Fruit fly (Drosophila melanogaster) whole organism, pupa: Measurements from ENCODE around the gene VhaM9.7-b.

Source experiments
- CG10348 ChIP-seq: fragments of 200-800 bp; sonication (Bioruptor generic); IDR thresholded peaks from 2 replicates; pipeline ENCODE4 v1.3.6; 2022; ENCODE audit warnings: missing biosample characterization, missing genetic modification characterization
- CG12605 ChIP-seq: fragments of 200-800 bp; sonication (Bioruptor generic); IDR thresholded peaks from 2 replicates; pipeline ENCODE4 v1.3.6; 2022; ENCODE audit warnings: missing biosample characterization, missing genetic modification characterization
- CG13204 ChIP-seq: fragments of 200-800 bp; sonication (Bioruptor generic); optimal IDR thresholded peaks from 2 replicates; lab custom pipeline; 2018; ENCODE audit warnings: missing biosample characterization, mild to moderate bottlenecking, missing genetic modification characterization, moderate library complexity
- CG14655 ChIP-seq: fragments of 200-800 bp; sonication (Bioruptor generic); optimal IDR thresholded peaks from 3 replicates; lab custom pipeline; 2017; ENCODE audit warnings: mild to moderate bottlenecking, missing biosample characterization, missing genetic modification reagents, missing genetic modification characterization
- CG15710 ChIP-seq: fragments of 200-800 bp; sonication (Bioruptor generic); optimal IDR thresholded peaks from 2 replicates; lab custom pipeline; 2018; ENCODE audit warnings: missing biosample characterization, mild to moderate bottlenecking, missing genetic modification characterization, moderate library complexity
- CG17806 ChIP-seq: fragments of 200-800 bp; sonication (Bioruptor generic); optimal IDR thresholded peaks from 2 replicates; lab custom pipeline; 2018; ENCODE audit warnings: missing biosample characterization, mild to moderate bottlenecking, missing genetic modification characterization, moderate library complexity
- CG32121 ChIP-seq: fragments of 200-800 bp; sonication (Bioruptor generic); IDR thresholded peaks from 2 replicates; pipeline ENCODE4 v1.3.6; 2022; ENCODE audit warnings: missing biosample characterization, missing genetic modification characterization
- CG34367 ChIP-seq: fragments of 200-800 bp; sonication (Bioruptor generic); optimal IDR thresholded peaks from 2 replicates; lab custom pipeline; 2018; ENCODE audit warnings: missing biosample characterization, mild to moderate bottlenecking, missing genetic modification characterization
- CG4496 ChIP-seq: fragments of 200-800 bp; sonication (Bioruptor generic); IDR thresholded peaks from 3 replicates; pipeline ENCODE4 v1.3.6; 2022; ENCODE audit warnings: missing biosample characterization, missing genetic modification characterization
- CG8159 ChIP-seq: fragments of 200-800 bp; sonication (Bioruptor generic); optimal IDR thresholded peaks from 3 replicates; lab custom pipeline; 2018; ENCODE audit warnings: missing biosample characterization, mild to moderate bottlenecking, missing genetic modification characterization, moderate library complexity
- CG8301 ChIP-seq: fragments of 200-800 bp; sonication (Bioruptor generic); optimal IDR thresholded peaks from 2 replicates; lab custom pipeline; 2018; ENCODE audit warnings: missing biosample characterization, mild to moderate bottlenecking, missing genetic modification characterization
- CG9948 ChIP-seq: fragments of 200-800 bp; sonication (Bioruptor generic); optimal IDR thresholded peaks from 2 replicates; lab custom pipeline; 2018; ENCODE audit warnings: missing biosample characterization, mild to moderate bottlenecking, missing genetic modification characterization, moderate library complexity
- D1 ChIP-seq: fragments of 200-800 bp; sonication (Bioruptor generic); optimal IDR thresholded peaks from 2 replicates; lab custom pipeline; 2018; ENCODE audit warnings: missing biosample characterization, mild to moderate bottlenecking, missing genetic modification characterization, moderate library complexity
- EcR ChIP-seq: fragments of 200-800 bp; sonication (Bioruptor generic); optimal IDR thresholded peaks from 3 replicates; lab custom pipeline; 2019; ENCODE audit warnings: missing biosample characterization, missing genetic modification characterization, mild to moderate bottlenecking, moderate library complexity, missing genetic modification reagents
- Ets98B ChIP-seq: fragments of 200-800 bp; sonication (Bioruptor generic); IDR thresholded peaks from 2 replicates; pipeline ENCODE4 v1.3.6; 2022; ENCODE audit warnings: missing biosample characterization, missing genetic modification characterization
- Pif1A ChIP-seq: fragments of 200-800 bp; sonication (Bioruptor generic); optimal IDR thresholded peaks from 3 replicates; lab custom pipeline; 2016; ENCODE audit warnings: missing biosample characterization, missing genetic modification characterization
- Pif1B ChIP-seq: fragments of 200-800 bp; sonication (Bioruptor generic); optimal IDR thresholded peaks from 3 replicates; lab custom pipeline; 2016; ENCODE audit warnings: missing biosample characterization, missing genetic modification characterization
- Snoo ChIP-seq: fragments of 200-800 bp; sonication (Bioruptor generic); optimal IDR thresholded peaks from 3 replicates; lab custom pipeline; 2017; ENCODE audit warnings: missing biosample characterization, mild to moderate bottlenecking, missing genetic modification characterization, inconsistent platforms
- fd96Ca ChIP-seq: fragments of 200-800 bp; sonication (Bioruptor generic); IDR thresholded peaks from 3 replicates; pipeline ENCODE4 v1.3.6; 2022; ENCODE audit warnings: missing biosample characterization, missing genetic modification characterization
- gl ChIP-seq: fragments of 200-800 bp; sonication (Bioruptor generic); optimal IDR thresholded peaks from 2 replicates; lab custom pipeline; 2018; ENCODE audit warnings: missing biosample characterization, mild to moderate bottlenecking, missing genetic modification characterization
- rn ChIP-seq: fragments of 200-800 bp; sonication (Bioruptor generic); IDR thresholded peaks from 2 replicates; pipeline ENCODE4 v1.3.6; 2022; ENCODE audit warnings: missing biosample characterization, missing genetic modification characterization

VhaM9.7-b gene

DNA sequence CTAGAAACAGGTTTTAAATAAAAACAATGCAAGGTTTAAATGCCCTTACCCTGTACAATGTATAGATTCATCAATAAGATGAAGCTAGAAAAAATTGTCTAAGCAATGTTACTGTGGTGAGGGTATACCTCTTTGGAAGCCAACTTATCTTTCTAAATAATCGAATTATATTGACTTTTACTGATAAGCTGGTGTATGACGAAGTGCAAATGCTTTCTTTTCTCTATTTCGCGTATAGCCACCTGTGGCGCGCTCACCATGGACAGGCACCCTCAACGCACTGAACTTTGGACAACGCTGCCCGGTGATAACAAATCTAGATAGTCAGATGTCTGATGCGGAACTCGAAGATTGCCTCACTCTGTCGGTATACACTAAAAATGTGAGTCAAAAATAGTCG lies 37.7 kb upstream of the VhaM9.7-b start:
- TF ChIP-seq CG34367 (tag; lab: Kevin White, UChicago) (no peak), CG8301 (tag; lab: Kevin White, UChicago) (no peak), Snoo (no peak), CG13204 (GFP tag; lab: Kevin White, UChicago) (no peak), CG14655 (GFP tag; lab: Kevin White, UChicago) (no peak), Pif1A (no peak), CG15710 (tag; lab: Kevin White, UChicago) (no peak), gl (no peak), Pif1B (GFP tag; lab: Kevin White, UChicago) (no peak), D1 (tag; lab: Kevin White, UChicago) (no peak), CG10348 (GFP tag; lab: Robert Waterston, UW) (no peak), CG17806 (tag; lab: Kevin White, UChicago) (no peak), CG9948 (tag; lab: Kevin White, UChicago) (no peak), Ets98B (no peak), fd96Ca (GFP tag; lab: Robert Waterston, UW) (no peak), EcR (no peak)

DNA sequence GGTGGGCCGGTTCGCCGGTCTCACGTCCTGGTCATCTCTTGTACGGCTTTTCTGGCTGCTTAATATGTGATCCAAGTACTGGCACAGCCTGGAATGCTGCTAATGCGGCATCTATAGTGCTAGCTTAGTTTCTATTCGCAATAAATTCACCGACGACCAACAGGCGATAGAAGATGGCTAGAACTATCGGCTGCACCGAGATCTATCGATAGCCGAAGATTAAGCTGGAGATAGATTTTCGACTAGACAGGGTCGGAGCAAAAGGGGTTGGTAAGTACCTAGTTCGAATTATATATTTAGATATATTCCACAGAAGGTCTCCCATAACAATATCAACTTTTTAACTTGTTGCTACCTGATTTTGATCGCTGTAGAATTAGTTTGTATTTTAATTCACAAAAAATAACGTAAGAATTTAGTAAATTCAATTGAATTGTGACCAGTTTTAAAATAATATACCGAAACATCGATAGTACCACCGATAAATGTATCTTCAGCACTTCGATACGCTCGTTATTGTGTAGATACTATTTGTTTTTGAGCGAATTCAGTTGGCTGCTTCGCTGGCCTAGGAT lies 32.2 kb upstream of the VhaM9.7-b start, which contains the start of the genes Glg1 and M6:
Glg1 (minus strand) TSS at position 185 of the 575 bp plus-strand sequence.
M6 (plus strand) TSS at position 499 of the 575 bp plus-strand sequence.
- peak; percentile 46 for TF ChIP-seq Snoo
- TF ChIP-seq CG4496 (GFP tag; lab: Robert Waterston, UW): peak; percentile 58; the same call in 1 of the 3 replicates
- no peak for TF ChIP-seq CG34367 (tag; lab: Kevin White, UChicago)
- TF ChIP-seq CG8301 (tag; lab: Kevin White, UChicago): peak; percentile 44
- peak; percentile 56; the same call in 2 of the 3 replicates for TF ChIP-seq fd96Ca (GFP tag; lab: Robert Waterston, UW)
- peak; percentile 35 for TF ChIP-seq CG17806 (tag; lab: Kevin White, UChicago)
- TF ChIP-seq CG8159 (tag; lab: Kevin White, UChicago): peak; percentile 70
- TF ChIP-seq CG32121 (GFP tag; lab: Robert Waterston, UW): peak; percentile 59; the same call in 1 of the 2 replicates
- TF ChIP-seq CG9948 (tag; lab: Kevin White, UChicago): peak; percentile 36
- no peak for TF ChIP-seq D1 (tag; lab: Kevin White, UChicago)
- peak; percentile 56 for TF ChIP-seq CG15710 (tag; lab: Kevin White, UChicago)
- TF ChIP-seq gl: no peak

dm6 chr3L:21507955-21508354 lies 31.7 kb upstream of the VhaM9.7-b start:
- TF ChIP-seq CG12605: no peak
- no peak for TF ChIP-seq Ets98B
- no peak for TF ChIP-seq gl
- no peak for TF ChIP-seq CG17806 (tag; lab: Kevin White, UChicago)
- TF ChIP-seq CG8301 (tag; lab: Kevin White, UChicago): no peak
- no peak for TF ChIP-seq CG4496 (GFP tag; lab: Robert Waterston, UW)
- no peak for TF ChIP-seq CG34367 (tag; lab: Kevin White, UChicago)
- TF ChIP-seq Snoo: no peak
- TF ChIP-seq CG13204 (GFP tag; lab: Kevin White, UChicago): no peak
- no peak for TF ChIP-seq CG8159 (tag; lab: Kevin White, UChicago)
- no peak for TF ChIP-seq CG9948 (tag; lab: Kevin White, UChicago)
- TF ChIP-seq D1 (tag; lab: Kevin White, UChicago): no peak
- no peak for TF ChIP-seq Pif1A

dm6 chr3L:21508621-21509020 lies 31.0 kb upstream of the VhaM9.7-b start:
- TF ChIP-seq CG14655 (GFP tag; lab: Kevin White, UChicago) (no peak), EcR (peak; percentile 73)

- TF ChIP-seq CG9948 (tag; lab: Kevin White, UChicago): peak; percentile 39
- peak; percentile 31 for TF ChIP-seq CG15710 (tag; lab: Kevin White, UChicago)
- TF ChIP-seq rn (GFP tag; lab: Robert Waterston, UW): no peak
- no peak for TF ChIP-seq CG10348 (GFP tag; lab: Robert Waterston, UW)
- no peak for TF ChIP-seq gl
- peak; percentile 46; the same call in 1 of the 2 replicates for TF ChIP-seq CG32121 (GFP tag; lab: Robert Waterston, UW)
- TF ChIP-seq Pif1B (GFP tag; lab: Kevin White, UChicago): peak; percentile 37
- TF ChIP-seq D1 (tag; lab: Kevin White, UChicago): no peak
- peak; percentile 25 for TF ChIP-seq CG34367 (tag; lab: Kevin White, UChicago)
- TF ChIP-seq Pif1A: peak; percentile 74
- TF ChIP-seq CG14655 (GFP tag; lab: Kevin White, UChicago): peak; percentile 73
- peak; percentile 55 for TF ChIP-seq CG8159 (tag; lab: Kevin White, UChicago)
- TF ChIP-seq CG8301 (tag; lab: Kevin White, UChicago): peak; percentile 72
- 0 out of 2 replicates have a peak, but pooled peaks have one; percentile 21 for TF ChIP-seq CG12605
- peak; percentile 71 for TF ChIP-seq CG4496 (GFP tag; lab: Robert Waterston, UW)
- peak; percentile 44 for TF ChIP-seq Snoo
- no peak for TF ChIP-seq CG13204 (GFP tag; lab: Kevin White, UChicago)
- no peak for TF ChIP-seq fd96Ca (GFP tag; lab: Robert Waterston, UW)
- 0 out of 2 replicates have a peak, but pooled peaks have one; percentile 25 for TF ChIP-seq Ets98B
- TF ChIP-seq CG17806 (tag; lab: Kevin White, UChicago): peak; percentile 45
- no peak for TF ChIP-seq EcR
Measured at dm6 chr3L:21509488-21510122, 30.1 kb upstream of the VhaM9.7-b start.
